Worm (Caenorhabditis elegans) whole organism, L2 larva: Measurements from ENCODE around the gene inos-1.

Experiments used
- C34F6.9 ChIP-seq: fragments of 150-350 bp; optimal IDR thresholded peaks from 2 replicates; lab custom pipeline; 2014; ENCODE audit warnings: missing biosample characterization, missing genetic modification characterization
- F13H6.1 ChIP-seq: sonication (generic microtip); optimal IDR thresholded peaks from 2 replicates; lab custom pipeline; 2016; ENCODE audit warnings: missing genetic modification characterization, missing compliant biosample characterization
- R02D3.7 ChIP-seq: fragments of 150-350 bp; optimal IDR thresholded peaks from 2 replicates; lab custom pipeline; 2014; ENCODE audit warnings: missing biosample characterization, missing genetic modification characterization
- Y55F3AM.14 ChIP-seq: fragments of 200-800 bp; sonication (Bioruptor generic); optimal IDR thresholded peaks from 2 replicates; lab custom pipeline; 2018; ENCODE audit warnings: mild to moderate bottlenecking, missing genetic modification characterization, missing compliant biosample characterization
- ZK546.5 ChIP-seq: sonication (generic microtip); optimal IDR thresholded peaks from 2 replicates; lab custom pipeline; 2017; ENCODE audit warnings: missing biosample characterization, missing genetic modification characterization
- aly-2 ChIP-seq: fragments of 150-350 bp; optimal IDR thresholded peaks from 2 replicates; lab custom pipeline; 2014; ENCODE audit warnings: missing biosample characterization, missing genetic modification characterization
- blmp-1 ChIP-seq: sonication (generic microtip); optimal IDR thresholded peaks from 2 replicates; lab custom pipeline; 2017; ENCODE audit warnings: missing genetic modification characterization, mild to moderate bottlenecking, missing compliant biosample characterization, antibody characterized with exemption, moderate library complexity; ENCODE audit not compliant: insufficient read depth
- ceh-82 ChIP-seq: fragments of 150-350 bp; optimal IDR thresholded peaks from 2 replicates; lab custom pipeline; 2014; ENCODE audit warnings: missing biosample characterization, missing genetic modification characterization
- crh-2 ChIP-seq: sonication (generic microtip); optimal IDR thresholded peaks from 2 replicates; lab custom pipeline; 2017; ENCODE audit warnings: missing biosample characterization, missing genetic modification characterization
- dmd-4 ChIP-seq: sonication (generic microtip); optimal IDR thresholded peaks from 2 replicates; lab custom pipeline; 2017; ENCODE audit warnings: missing biosample characterization, missing genetic modification characterization
- elt-1 ChIP-seq: fragments of 150-350 bp; optimal IDR thresholded peaks from 2 replicates; lab custom pipeline; 2014; ENCODE audit warnings: missing biosample characterization, missing genetic modification characterization
- elt-3 ChIP-seq: sonication (generic microtip); optimal IDR thresholded peaks from 2 replicates; lab custom pipeline; 2017; ENCODE audit warnings: missing biosample characterization, missing genetic modification characterization
- fos-1 ChIP-seq: fragments of 150-350 bp; optimal IDR thresholded peaks from 2 replicates; lab custom pipeline; 2014; ENCODE audit warnings: missing biosample characterization, missing genetic modification characterization
- lin-11 ChIP-seq: fragments of 150-350 bp; sonication (generic microtip); optimal IDR thresholded peaks from 2 replicates; lab custom pipeline; 2014; ENCODE audit warnings: missing biosample characterization, missing genetic modification characterization, inconsistent platforms, mixed read lengths
- lin-39 ChIP-seq: fragments of 150-350 bp; optimal IDR thresholded peaks from 2 replicates; lab custom pipeline; 2014; ENCODE audit warnings: missing biosample characterization, missing genetic modification reagents, missing genetic modification characterization
- lsy-2 ChIP-seq, 2 experiments: fragments of 150-350 bp in 1 of 2; sonication (generic microtip) in 1 of 2; optimal IDR thresholded peaks; 2 replicates each; lab custom pipeline; 2014 to 2017; ENCODE audit warnings: missing biosample characterization in 2 of 2, missing genetic modification characterization in 2 of 2
- mab-5 ChIP-seq: fragments of 150-350 bp; optimal IDR thresholded peaks from 2 replicates; lab custom pipeline; 2014; ENCODE audit warnings: missing biosample characterization, missing genetic modification characterization
- nhr-11 ChIP-seq: fragments of 150-350 bp; optimal IDR thresholded peaks from 2 replicates; lab custom pipeline; 2014; ENCODE audit warnings: missing biosample characterization, missing genetic modification characterization
- nhr-12 ChIP-seq: fragments of 150-350 bp; optimal IDR thresholded peaks from 2 replicates; lab custom pipeline; 2014; ENCODE audit warnings: missing biosample characterization, missing genetic modification characterization
- nhr-129 ChIP-seq: fragments of 150-350 bp; optimal IDR thresholded peaks from 2 replicates; lab custom pipeline; 2014; ENCODE audit warnings: missing biosample characterization, missing genetic modification characterization
- nhr-21 ChIP-seq: fragments of 150-350 bp; optimal IDR thresholded peaks from 2 replicates; lab custom pipeline; 2014; ENCODE audit warnings: missing biosample characterization, missing genetic modification characterization
- nhr-23 ChIP-seq: fragments of 150-350 bp; optimal IDR thresholded peaks from 2 replicates; lab custom pipeline; 2014; ENCODE audit warnings: missing biosample characterization, missing genetic modification reagents, missing genetic modification characterization
- nhr-237 ChIP-seq: fragments of 150-350 bp; optimal IDR thresholded peaks from 2 replicates; lab custom pipeline; 2014; ENCODE audit warnings: missing biosample characterization, missing genetic modification characterization
- nhr-6 ChIP-seq: fragments of 150-350 bp; optimal IDR thresholded peaks from 2 replicates; lab custom pipeline; 2014; ENCODE audit warnings: missing biosample characterization, missing genetic modification characterization
- nhr-77 ChIP-seq: fragments of 150-350 bp; optimal IDR thresholded peaks from 2 replicates; lab custom pipeline; 2014; ENCODE audit warnings: missing biosample characterization, missing genetic modification characterization
- peb-1 ChIP-seq: fragments of 150-350 bp; optimal IDR thresholded peaks from 2 replicates; lab custom pipeline; 2014; ENCODE audit warnings: missing biosample characterization, missing genetic modification characterization
- sem-4 ChIP-seq: fragments of 150-350 bp; optimal IDR thresholded peaks from 2 replicates; lab custom pipeline; 2014; ENCODE audit warnings: missing biosample characterization, missing genetic modification reagents, missing genetic modification characterization
- skn-1 ChIP-seq: sonication (generic microtip); optimal IDR thresholded peaks from 2 replicates; lab custom pipeline; 2017; ENCODE audit warnings: missing biosample characterization, missing genetic modification characterization
- sma-3 ChIP-seq: sonication (generic microtip); optimal IDR thresholded peaks from 2 replicates; lab custom pipeline; 2016; ENCODE audit warnings: missing genetic modification reagents, missing genetic modification characterization, missing compliant biosample characterization
- sma-9 ChIP-seq, 2 experiments: fragments of 150-350 bp in 1 of 2; sonication (generic microtip) in 1 of 2; optimal IDR thresholded peaks; 2 replicates each; lab custom pipeline; 2014 to 2016; ENCODE audit warnings: missing genetic modification characterization in 2 of 2, mild to moderate bottlenecking in 1 of 2, missing biosample characterization in 1 of 2, missing compliant biosample characterization in 1 of 2, missing genetic modification reagents in 1 of 2, moderate library complexity in 1 of 2
- snpc-4 ChIP-seq: fragments of 150-350 bp; optimal IDR thresholded peaks from 2 replicates; lab custom pipeline; 2014; ENCODE audit warnings: missing biosample characterization, missing genetic modification characterization
- unc-39 ChIP-seq: fragments of 150-350 bp; optimal IDR thresholded peaks from 2 replicates; lab custom pipeline; 2014; ENCODE audit warnings: missing biosample characterization, missing genetic modification characterization
- unc-55 ChIP-seq: fragments of 150-350 bp; sonication (generic microtip); optimal IDR thresholded peaks from 3 replicates; lab custom pipeline; 2014; ENCODE audit warnings: missing biosample characterization, missing genetic modification reagents, missing genetic modification characterization
- unc-62 ChIP-seq: fragments of 150-350 bp; optimal IDR thresholded peaks from 2 replicates; lab custom pipeline; 2014; ENCODE audit warnings: missing biosample characterization, missing genetic modification reagents, missing genetic modification characterization
- zag-1 ChIP-seq: fragments of 150-350 bp; optimal IDR thresholded peaks from 2 replicates; lab custom pipeline; 2014; ENCODE audit warnings: missing biosample characterization, missing genetic modification characterization
- ztf-11 ChIP-seq: sonication (generic microtip); optimal IDR thresholded peaks from 2 replicates; lab custom pipeline; 2017; ENCODE audit warnings: missing biosample characterization, missing genetic modification characterization
- ztf-4 ChIP-seq: fragments of 150-350 bp; optimal IDR thresholded peaks from 2 replicates; lab custom pipeline; 2014; ENCODE audit warnings: missing biosample characterization, missing genetic modification characterization

inos-1 gene

DNA sequence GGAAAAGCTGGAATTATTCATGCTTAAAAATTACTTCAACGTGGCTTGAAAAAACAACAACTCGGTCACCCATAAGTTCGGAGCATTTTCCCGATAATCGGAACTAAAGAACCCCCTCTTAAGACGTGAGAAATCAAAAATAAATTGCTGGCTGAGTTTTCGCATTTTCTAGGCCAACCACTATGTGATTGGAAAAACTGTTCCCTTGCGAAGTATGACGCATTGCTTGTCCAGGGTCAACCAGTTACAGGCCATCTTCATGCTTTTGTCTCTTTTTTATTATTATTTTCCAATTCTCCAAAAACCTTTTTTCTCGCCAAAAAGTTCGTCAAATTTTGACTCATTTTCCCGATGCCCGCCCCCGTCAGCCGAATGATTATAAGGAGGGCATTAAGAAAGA lies 20.0 kb upstream of the inos-1 start, which contains the start of gene F13D12.3:
Gene F13D12.3, plus strand, starts transcription at position 301 of the 400 bp plus-strand sequence.
- no peak for TF ChIP-seq skn-1 (tag; lab: Kevin White, UChicago)
- no peak for TF ChIP-seq elt-3 (tag; lab: Kevin White, UChicago)
- no peak for TF ChIP-seq peb-1 (tag; lab: Kevin White, UChicago)
- TF ChIP-seq Y55F3AM.14 (GFP tag; lab: Kevin White, UChicago): no peak
- no peak for TF ChIP-seq C34F6.9 (tag; lab: Kevin White, UChicago)
- no peak for TF ChIP-seq nhr-12 (tag; lab: Kevin White, UChicago)
- no peak for TF ChIP-seq unc-62 (GFP tag; lab: Kevin White, UChicago)
- TF ChIP-seq lin-39 (tag; lab: Kevin White, UChicago): no peak
- TF ChIP-seq dmd-4 (tag; lab: Kevin White, UChicago): no peak
- TF ChIP-seq sma-3 (GFP tag; lab: Kevin White, UChicago): no peak
- TF ChIP-seq sem-4 (tag; lab: Kevin White, UChicago): no peak
- no peak for TF ChIP-seq nhr-11 (tag; lab: Kevin White, UChicago)
- no peak for TF ChIP-seq ztf-11 (tag; lab: Kevin White, UChicago)
- no peak for TF ChIP-seq nhr-77
- no peak for TF ChIP-seq F13H6.1
- TF ChIP-seq R02D3.7 (tag; lab: Kevin White, UChicago): no peak
- TF ChIP-seq ztf-4 (tag; lab: Kevin White, UChicago): no peak
- no peak for TF ChIP-seq unc-55 (GFP tag; lab: Kevin White, UChicago)

DNA sequence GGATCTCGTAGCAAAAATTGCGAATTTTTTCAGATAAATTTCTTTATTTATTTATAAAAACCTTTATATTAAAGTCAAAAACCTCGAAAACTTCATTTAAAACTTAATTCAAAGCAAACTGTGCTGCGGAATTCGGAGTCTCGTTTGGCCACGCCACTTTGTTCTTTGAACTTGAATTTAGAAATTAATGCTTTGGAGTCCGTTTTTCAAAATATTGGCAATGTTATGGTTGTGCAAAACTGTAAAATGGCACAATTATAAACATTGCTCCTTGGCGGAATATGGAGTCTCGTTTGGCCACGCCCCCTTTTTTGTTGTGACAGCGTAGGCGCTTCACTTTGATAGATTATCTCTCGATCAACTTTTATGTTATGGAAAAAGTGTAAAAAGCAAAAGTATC lies 19.4 kb upstream of the inos-1 start:
- TF ChIP-seq ZK546.5 (no peak), lsy-2 (tag; optimal IDR thresholded peaks at IDR 0.05; lab: Kevin White, UChicago) (peak in 1 of 2 experiments; percentile 38)
- TF ChIP-seq, all 48 proteins: peak for 1

DNA sequence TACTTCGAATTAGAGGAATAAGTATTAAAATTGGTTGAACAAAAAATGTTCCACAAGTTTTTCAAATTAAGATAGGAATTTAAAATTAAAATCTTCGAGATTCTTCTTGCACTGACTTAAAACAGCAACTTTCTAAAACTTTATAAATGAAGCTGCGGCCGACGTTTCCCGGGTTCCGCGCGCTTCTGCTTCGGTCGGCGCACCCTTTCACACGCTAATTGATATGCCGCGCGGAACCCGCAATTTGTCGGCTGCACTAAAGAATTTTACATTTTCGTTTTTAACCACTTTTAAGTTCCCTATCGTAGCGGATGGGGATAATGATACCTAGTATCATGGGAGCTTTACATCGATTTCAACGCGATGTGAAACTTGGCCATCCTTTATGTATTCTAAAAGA lies 14.6 kb upstream of the inos-1 start:
- TF ChIP-seq snpc-4 (tag; lab: Kevin White, UChicago): peak; percentile 37
- TF ChIP-seq nhr-129 (tag; lab: Kevin White, UChicago): no peak
- TF ChIP-seq nhr-23 (tag; lab: Kevin White, UChicago): no peak
- TF ChIP-seq ceh-82 (tag; lab: Kevin White, UChicago): no peak
- no peak for TF ChIP-seq C34F6.9 (tag; lab: Kevin White, UChicago)

DNA sequence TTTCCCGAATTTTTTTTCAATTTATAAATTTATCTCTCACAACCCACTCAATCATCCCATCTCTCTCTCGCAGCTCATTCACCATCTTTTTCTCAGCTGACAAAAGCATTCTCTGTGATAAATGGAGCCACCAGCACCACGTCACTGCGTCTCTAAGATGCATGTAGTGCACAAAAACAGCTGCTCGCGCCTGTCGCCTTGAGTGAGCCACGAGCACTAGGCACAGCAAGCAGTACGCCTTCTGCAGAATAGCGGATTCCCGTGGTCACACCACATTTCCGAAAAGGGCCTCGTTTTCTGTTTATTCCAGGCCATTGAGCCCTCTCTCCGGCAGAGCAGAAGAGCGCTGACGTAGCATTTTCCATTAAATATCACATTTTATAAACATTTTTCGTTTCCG lies 13.5 kb upstream of the inos-1 start, which contains the start of gene F13D12.10:
Gene F13D12.10, plus strand, starts transcription at position 231 of the 400 bp plus-strand sequence.
- TF ChIP-seq peb-1 (tag; lab: Kevin White, UChicago): no peak
- TF ChIP-seq aly-2: no peak
- no peak for TF ChIP-seq nhr-237 (tag; lab: Kevin White, UChicago)
- TF ChIP-seq lin-11: no peak
- no peak for TF ChIP-seq sma-3 (GFP tag; lab: Kevin White, UChicago)
- no peak for TF ChIP-seq snpc-4 (tag; lab: Kevin White, UChicago)
- no peak for TF ChIP-seq R02D3.7 (tag; lab: Kevin White, UChicago)
- no peak for TF ChIP-seq Y55F3AM.14 (GFP tag; lab: Kevin White, UChicago)
- no peak for TF ChIP-seq nhr-23 (tag; lab: Kevin White, UChicago)
- no peak for TF ChIP-seq dmd-4 (tag; lab: Kevin White, UChicago)
- peak; percentile 45 for TF ChIP-seq sma-9 (GFP tag; optimal IDR thresholded peaks at IDR 0.05; lab: Kevin White, UChicago)
- TF ChIP-seq sma-9 (tag; optimal IDR thresholded peaks at IDR 0.05; lab: Kevin White, UChicago): no peak
- TF ChIP-seq lsy-2 (tag; optimal IDR thresholded peaks at IDR 0.05; lab: Kevin White, UChicago): peak in 1 of 2 experiments; percentile 14
- no peak for TF ChIP-seq nhr-77
- no peak for TF ChIP-seq mab-5 (tag; lab: Kevin White, UChicago)
- no peak for TF ChIP-seq blmp-1
- TF ChIP-seq nhr-11 (tag; lab: Kevin White, UChicago): no peak
- no peak for TF ChIP-seq skn-1 (tag; lab: Kevin White, UChicago)
- no peak for TF ChIP-seq sem-4 (tag; lab: Kevin White, UChicago)
- TF ChIP-seq ceh-82 (tag; lab: Kevin White, UChicago): no peak
- TF ChIP-seq nhr-129 (tag; lab: Kevin White, UChicago): peak; percentile 48
- TF ChIP-seq unc-39 (tag; lab: Kevin White, UChicago): no peak
- TF ChIP-seq zag-1 (tag; lab: Kevin White, UChicago): peak; percentile 60
- no peak for TF ChIP-seq elt-3 (tag; lab: Kevin White, UChicago)
- TF ChIP-seq C34F6.9 (tag; lab: Kevin White, UChicago): peak; percentile 17
- TF ChIP-seq ztf-4 (tag; lab: Kevin White, UChicago): no peak
- no peak for TF ChIP-seq elt-1 (tag; lab: Kevin White, UChicago)
- peak; percentile 43 for TF ChIP-seq F13H6.1
- no peak for TF ChIP-seq fos-1 (tag; lab: Kevin White, UChicago)
- TF ChIP-seq nhr-21: no peak
- no peak for TF ChIP-seq crh-2
- TF ChIP-seq nhr-6 (tag; lab: Kevin White, UChicago): no peak
